Fruit fly (Drosophila melanogaster): ENCODE results near the gene DCP2.

The DCP2 gene

DNA sequence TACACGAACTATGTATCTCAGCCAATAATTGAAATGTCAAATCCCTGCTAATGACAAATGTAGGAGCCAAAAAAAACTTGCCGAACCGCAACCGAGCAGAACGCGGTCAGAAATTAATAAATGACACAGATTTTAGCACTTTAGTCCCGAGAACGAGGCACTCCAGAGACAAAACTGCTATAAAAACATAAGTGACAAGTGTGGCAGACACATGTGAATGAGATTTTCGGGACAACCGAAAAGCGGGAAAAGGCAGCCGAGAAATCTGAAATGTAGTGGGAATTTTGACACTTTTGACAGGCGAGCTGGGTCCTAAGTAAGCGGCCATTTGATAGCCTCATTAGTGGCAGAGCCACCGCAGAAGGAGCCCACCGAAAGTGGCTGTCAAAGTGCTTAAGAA, 35.2 kb downstream of the DCP2 start:
- TF ChIP-seq ovo (GFP tag; optimal IDR thresholded peaks at IDR 0.05) (no peak), kay (GFP tag; ENCODE audit: borderline replicate concordance) (no peak)

- no peak for TF ChIP-seq cnc (optimal IDR thresholded peaks at IDR 0.05)
- TF ChIP-seq cic (GFP tag; optimal IDR thresholded peaks at IDR 0.05) = no peak
- TF ChIP-seq kay (GFP tag; ENCODE audit: borderline replicate concordance) = no peak
- TF ChIP-seq CG1620 (GFP tag; optimal IDR thresholded peaks at IDR 0.05) = no peak
- TF ChIP-seq Mnt (GFP tag; optimal IDR thresholded peaks at IDR 0.05) = no peak
- TF ChIP-seq CG12768 (GFP tag; optimal IDR thresholded peaks at IDR 0.05) = no peak
- TF ChIP-seq bab1 (GFP tag; optimal IDR thresholded peaks at IDR 0.05) = no peak
- TF ChIP-seq Crg-1 (GFP tag; optimal IDR thresholded peaks at IDR 0.05) = no peak
- no peak for TF ChIP-seq CG7045 (GFP tag; optimal IDR thresholded peaks at IDR 0.05)
- no peak for TF ChIP-seq ovo (GFP tag; optimal IDR thresholded peaks at IDR 0.05)
- TF ChIP-seq CG14711 (tag; optimal IDR thresholded peaks at IDR 0.05) = no peak
- no peak for TF ChIP-seq CG11617 (GFP tag; optimal IDR thresholded peaks at IDR 0.05)
Observed at dm6 chr3L:15787406-15787805, 38.8 kb downstream of the DCP2 start.

DNA sequence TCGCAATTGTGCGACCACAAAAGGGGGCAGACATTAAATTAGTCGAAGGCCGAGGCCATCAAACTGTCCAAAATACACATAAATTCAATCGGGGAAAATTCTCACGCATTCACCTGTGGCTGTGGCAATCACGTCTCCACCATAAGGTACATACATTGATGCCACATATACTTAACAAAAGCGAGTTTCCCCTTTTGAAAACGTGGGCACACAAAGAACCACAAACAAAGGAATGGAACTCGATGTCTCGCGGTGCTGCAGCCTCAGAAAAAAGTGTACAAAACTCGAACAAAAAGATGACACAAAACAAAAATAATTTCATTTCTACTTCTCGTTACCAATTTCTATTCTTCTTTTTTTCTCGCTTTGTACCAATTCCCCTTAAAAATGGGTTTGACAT, 40.9 kb downstream of the DCP2 start:
- TF ChIP-seq CG7045 (GFP tag; optimal IDR thresholded peaks at IDR 0.05) = no peak
- TF ChIP-seq Clk (GFP tag; optimal IDR thresholded peaks at IDR 0.05) = no peak
- no peak for TF ChIP-seq cic (GFP tag; optimal IDR thresholded peaks at IDR 0.05)
- TF ChIP-seq Mnt (GFP tag; optimal IDR thresholded peaks at IDR 0.05) = no peak
- TF ChIP-seq tj (GFP tag; optimal IDR thresholded peaks at IDR 0.05) = no peak
- no peak for TF ChIP-seq CG33017 (tag; optimal IDR thresholded peaks at IDR 0.05)
- no peak for TF ChIP-seq CG12768 (GFP tag; optimal IDR thresholded peaks at IDR 0.05)
- no peak for TF ChIP-seq Crg-1 (GFP tag; optimal IDR thresholded peaks at IDR 0.05)
- no peak for TF ChIP-seq CG7101 (tag; optimal IDR thresholded peaks at IDR 0.05)

dm6 chr3L:15778951-15779350, 47.3 kb downstream of the DCP2 start:
- TF ChIP-seq CG14711 (tag; optimal IDR thresholded peaks at IDR 0.05) (no peak), Clk (GFP tag; optimal IDR thresholded peaks at IDR 0.05) (no peak), CG12768 (GFP tag; optimal IDR thresholded peaks at IDR 0.05) (no peak), cnc (optimal IDR thresholded peaks at IDR 0.05) (no peak)

- no peak for TF ChIP-seq Hr96 (GFP tag; optimal IDR thresholded peaks at IDR 0.05)
- TF ChIP-seq Mnt (GFP tag; optimal IDR thresholded peaks at IDR 0.05) = no peak
- TF ChIP-seq tj (GFP tag; optimal IDR thresholded peaks at IDR 0.05) = no peak
- no peak for TF ChIP-seq CG5204 (GFP tag; optimal IDR thresholded peaks at IDR 0.05)
Observed at dm6 chr3L:15777839-15778238, 48.4 kb downstream of the DCP2 start.

- TF ChIP-seq Hr96 (GFP tag; optimal IDR thresholded peaks at IDR 0.05) = no peak
- no peak for TF ChIP-seq CG11617 (GFP tag; optimal IDR thresholded peaks at IDR 0.05)
- TF ChIP-seq pad (GFP tag; optimal IDR thresholded peaks at IDR 0.05) = no peak
Observed at dm6 chr3L:15777383-15777782, 48.8 kb downstream of the DCP2 start.

dm6 chr3L:15775498-15775897, 50.7 kb downstream of the DCP2 start:
- no peak for TF ChIP-seq Crg-1 (GFP tag; optimal IDR thresholded peaks at IDR 0.05)
- TF ChIP-seq CG11617 (GFP tag; optimal IDR thresholded peaks at IDR 0.05) = no peak
- no peak for TF ChIP-seq CG5204 (GFP tag; optimal IDR thresholded peaks at IDR 0.05)
- no peak for TF ChIP-seq CG7045 (GFP tag; optimal IDR thresholded peaks at IDR 0.05)
- no peak for TF ChIP-seq CG33017 (tag; optimal IDR thresholded peaks at IDR 0.05)
- TF ChIP-seq CG1620 (GFP tag; optimal IDR thresholded peaks at IDR 0.05) = no peak
- TF ChIP-seq bab1 (GFP tag; optimal IDR thresholded peaks at IDR 0.05) = no peak
- TF ChIP-seq Clk (GFP tag; optimal IDR thresholded peaks at IDR 0.05) = no peak
- no peak for TF ChIP-seq ovo (GFP tag; optimal IDR thresholded peaks at IDR 0.05)
- no peak for TF ChIP-seq CG12768 (GFP tag; optimal IDR thresholded peaks at IDR 0.05)
- TF ChIP-seq Mnt (GFP tag; optimal IDR thresholded peaks at IDR 0.05) = no peak
- TF ChIP-seq toe (GFP tag; optimal IDR thresholded peaks at IDR 0.05) = no peak
- no peak for TF ChIP-seq cic (GFP tag; optimal IDR thresholded peaks at IDR 0.05)
- TF ChIP-seq CG14711 (tag; optimal IDR thresholded peaks at IDR 0.05) = no peak
- TF ChIP-seq kay (GFP tag; ENCODE audit: borderline replicate concordance) = no peak
- no peak for TF ChIP-seq cnc (optimal IDR thresholded peaks at IDR 0.05)
- no peak for TF ChIP-seq Hr96 (GFP tag; optimal IDR thresholded peaks at IDR 0.05)

- TF ChIP-seq Hr96 (GFP tag; optimal IDR thresholded peaks at IDR 0.05) (no peak), CG11617 (GFP tag; optimal IDR thresholded peaks at IDR 0.05) (no peak), bab1 (GFP tag; optimal IDR thresholded peaks at IDR 0.05) (no peak), cnc (optimal IDR thresholded peaks at IDR 0.05) (no peak), cic (GFP tag; optimal IDR thresholded peaks at IDR 0.05) (no peak), CG14711 (tag; optimal IDR thresholded peaks at IDR 0.05) (no peak), Crg-1 (GFP tag; optimal IDR thresholded peaks at IDR 0.05) (no peak), CG5204 (GFP tag; optimal IDR thresholded peaks at IDR 0.05) (no peak), kay (GFP tag; ENCODE audit: borderline replicate concordance) (no peak), CG7045 (GFP tag; optimal IDR thresholded peaks at IDR 0.05) (no peak), CG33017 (tag; optimal IDR thresholded peaks at IDR 0.05) (no peak), Clk (GFP tag; optimal IDR thresholded peaks at IDR 0.05) (no peak), CG12768 (GFP tag; optimal IDR thresholded peaks at IDR 0.05) (no peak), CG7101 (tag; optimal IDR thresholded peaks at IDR 0.05) (no peak), CG1620 (GFP tag; optimal IDR thresholded peaks at IDR 0.05) (no peak), ovo (GFP tag; optimal IDR thresholded peaks at IDR 0.05) (no peak)
Observed at dm6 chr3L:15772239-15772638, 54.0 kb downstream of the DCP2 start.
